Fruit fly (Drosophila melanogaster) whole organism, embryonic: ENCODE measurements around the gene msd1.

Experiments used
- ATbp ChIP-seq: fragments of 200-800 bp; sonication (Bioruptor generic); optimal IDR thresholded peaks from 2 replicates; lab custom pipeline; 2017; ENCODE audit warnings: missing biosample characterization, mild to moderate bottlenecking, missing genetic modification characterization, missing genetic modification reagents
- Ada2b ChIP-seq: fragments of 200-800 bp; sonication (Bioruptor generic); IDR thresholded peaks from 2 replicates; pipeline ENCODE4 v1.3.6; 2022; ENCODE audit warnings: missing biosample characterization, missing genetic modification characterization
- B-H1 ChIP-seq: fragments of 200-800 bp; sonication (Bioruptor generic); IDR thresholded peaks from 3 replicates; pipeline ENCODE4 v1.3.6; 2022; ENCODE audit warnings: missing biosample characterization, missing genetic modification characterization
- Bgb ChIP-seq: fragments of 200-800 bp; sonication (Bioruptor generic); IDR thresholded peaks from 2 replicates; pipeline ENCODE4 v1.3.6; 2022; ENCODE audit warnings: missing biosample characterization, missing genetic modification characterization; ENCODE audit not compliant: partially characterized antibody
- CG10366 ChIP-seq: fragments of 200-800 bp; sonication (Bioruptor generic); IDR thresholded peaks from 2 replicates; pipeline ENCODE4 v1.3.6; 2022; ENCODE audit warnings: missing biosample characterization, missing genetic modification characterization
- CG11247 ChIP-seq: fragments of 200-800 bp; sonication (Bioruptor generic); IDR thresholded peaks from 2 replicates; pipeline ENCODE4 v1.3.6; 2022; ENCODE audit warnings: missing biosample characterization, missing genetic modification characterization
- CG12299 ChIP-seq: fragments of 200-800 bp; sonication (Bioruptor generic); optimal IDR thresholded peaks from 2 replicates; lab custom pipeline; 2018; ENCODE audit warnings: missing biosample characterization, mild to moderate bottlenecking, missing genetic modification characterization
- CG12744 ChIP-seq: fragments of 200-800 bp; sonication (Bioruptor generic); optimal IDR thresholded peaks from 2 replicates; lab custom pipeline; 2016; ENCODE audit warnings: missing biosample characterization, missing genetic modification characterization
- CG13775 ChIP-seq: fragments of 200-800 bp; sonication (Bioruptor generic); optimal IDR thresholded peaks from 3 replicates; lab custom pipeline; 2017; ENCODE audit warnings: missing biosample characterization, mild to moderate bottlenecking, missing genetic modification characterization
- CG17568 ChIP-seq: fragments of 200-800 bp; sonication (Bioruptor generic); optimal IDR thresholded peaks from 2 replicates; lab custom pipeline; 2018; ENCODE audit warnings: missing biosample characterization, mild to moderate bottlenecking, missing genetic modification characterization, moderate library complexity
- CG18476 ChIP-seq: fragments of 200-800 bp; sonication (Bioruptor generic); optimal IDR thresholded peaks from 2 replicates; lab custom pipeline; 2016; ENCODE audit warnings: missing biosample characterization, mild to moderate bottlenecking, missing genetic modification characterization
- CG2129 ChIP-seq: fragments of 200-800 bp; sonication (Bioruptor generic); IDR thresholded peaks from 2 replicates; pipeline ENCODE4 v1.3.6; 2022; ENCODE audit warnings: missing biosample characterization, missing genetic modification characterization; ENCODE audit not compliant: partially characterized antibody
- CG2199 ChIP-seq: fragments of 200-800 bp; sonication (Bioruptor generic); IDR thresholded peaks from 3 replicates; pipeline ENCODE4 v1.3.6; 2022; ENCODE audit warnings: missing biosample characterization, missing genetic modification characterization
- CG2202 ChIP-seq: fragments of 200-800 bp; sonication (Bioruptor generic); optimal IDR thresholded peaks from 2 replicates; lab custom pipeline; 2018; ENCODE audit warnings: missing biosample characterization, mild to moderate bottlenecking, missing genetic modification characterization
- CG2678 ChIP-seq: fragments of 200-800 bp; sonication (Bioruptor generic); optimal IDR thresholded peaks from 3 replicates; lab custom pipeline; 2019; ENCODE audit warnings: missing biosample characterization, mild to moderate bottlenecking, missing genetic modification characterization, moderate library complexity
- CG2889 ChIP-seq: fragments of 200-800 bp; sonication (Bioruptor generic); IDR thresholded peaks from 3 replicates; pipeline ENCODE4 v1.3.6; 2022; ENCODE audit warnings: missing biosample characterization, missing genetic modification characterization
- CG31365 ChIP-seq: fragments of 200-800 bp; sonication (Bioruptor generic); optimal IDR thresholded peaks from 2 replicates; lab custom pipeline; 2018; ENCODE audit warnings: missing biosample characterization, mild to moderate bottlenecking, missing genetic modification characterization
- CG33213 ChIP-seq: fragments of 200-800 bp; sonication (Bioruptor generic); optimal IDR thresholded peaks from 3 replicates; lab custom pipeline; 2016; ENCODE audit warnings: missing biosample characterization, missing genetic modification characterization
- CG4730 ChIP-seq: fragments of 200-800 bp; sonication (Bioruptor generic); IDR thresholded peaks from 2 replicates; pipeline ENCODE4 v1.3.6; 2022; ENCODE audit warnings: missing biosample characterization, missing genetic modification characterization
- CG4820 ChIP-seq: fragments of 200-800 bp; sonication (Bioruptor generic); optimal IDR thresholded peaks from 3 replicates; lab custom pipeline; 2016; ENCODE audit warnings: missing biosample characterization, missing genetic modification characterization
- CG7271 ChIP-seq: fragments of 200-800 bp; sonication (Bioruptor generic); optimal IDR thresholded peaks from 2 replicates; lab custom pipeline; 2018; ENCODE audit warnings: missing biosample characterization, mild to moderate bottlenecking, missing genetic modification characterization, moderate library complexity
- CG7372 ChIP-seq: fragments of 200-800 bp; sonication (Bioruptor generic); IDR thresholded peaks from 2 replicates; pipeline ENCODE4 v1.3.6; 2022; ENCODE audit warnings: missing biosample characterization, missing genetic modification characterization
- CG7839 ChIP-seq: fragments of 200-800 bp; sonication (Bioruptor generic); optimal IDR thresholded peaks from 3 replicates; lab custom pipeline; 2018; ENCODE audit warnings: missing biosample characterization, mild to moderate bottlenecking, missing genetic modification characterization, moderate library complexity
- CG8359 ChIP-seq: fragments of 200-800 bp; sonication (Bioruptor generic); optimal IDR thresholded peaks from 2 replicates; lab custom pipeline; 2017; ENCODE audit warnings: missing biosample characterization, mild to moderate bottlenecking, missing genetic modification characterization, borderline replicate concordance
- CG8765 ChIP-seq: fragments of 200-800 bp; sonication (Bioruptor generic); IDR thresholded peaks from 2 replicates; pipeline ENCODE4 v1.3.6; 2022; ENCODE audit warnings: missing biosample characterization, missing genetic modification characterization
- Chrac-16 ChIP-seq: fragments of 200-800 bp; sonication (Bioruptor generic); optimal IDR thresholded peaks from 3 replicates; lab custom pipeline; 2016; ENCODE audit warnings: missing biosample characterization, missing genetic modification characterization
- Dbx ChIP-seq: fragments of 200-800 bp; sonication (Bioruptor generic); IDR thresholded peaks from 3 replicates; pipeline ENCODE4 v1.3.6; 2022; ENCODE audit warnings: missing biosample characterization, missing genetic modification characterization
- Hr39 ChIP-seq: fragments of >200 bp; optimal IDR thresholded peaks from 2 replicates; lab custom pipeline; 2017
- Max ChIP-seq: fragments of 200-800 bp; sonication (Bioruptor generic); optimal IDR thresholded peaks from 2 replicates; lab custom pipeline; 2016; ENCODE audit warnings: missing biosample characterization, mild to moderate bottlenecking, missing genetic modification characterization
- NC2β ChIP-seq: fragments of 200-800 bp; sonication (Bioruptor generic); optimal IDR thresholded peaks from 2 replicates; lab custom pipeline; 2016; ENCODE audit warnings: missing biosample characterization, missing genetic modification characterization
- PHDP ChIP-seq: fragments of 200-800 bp; sonication (Bioruptor generic); optimal IDR thresholded peaks from 3 replicates; lab custom pipeline; 2018; ENCODE audit warnings: missing biosample characterization, mild to moderate bottlenecking, missing genetic modification characterization, moderate library complexity
- Scr ChIP-seq: fragments of 200-800 bp; sonication (Bioruptor generic); IDR thresholded peaks from 2 replicates; pipeline ENCODE4 v1.3.6; 2022; ENCODE audit warnings: missing biosample characterization, missing genetic modification characterization; ENCODE audit not compliant: partially characterized antibody
- Side ChIP-seq: fragments of 200-800 bp; sonication (Bioruptor generic); optimal IDR thresholded peaks from 2 replicates; lab custom pipeline; 2016; ENCODE audit warnings: missing biosample characterization, missing genetic modification characterization
- Sox100B ChIP-seq: fragments of 200-800 bp; sonication (Bioruptor generic); optimal IDR thresholded peaks from 3 replicates; lab custom pipeline; 2018; ENCODE audit warnings: missing biosample characterization, mild to moderate bottlenecking, missing genetic modification characterization
- Sry-β ChIP-seq: fragments of 200-800 bp; sonication (Bioruptor generic); optimal IDR thresholded peaks from 2 replicates; lab custom pipeline; 2018; ENCODE audit warnings: missing biosample characterization, mild to moderate bottlenecking, missing genetic modification characterization, moderate library complexity
- ash1 ChIP-seq: fragments of 200-800 bp; sonication (Bioruptor generic); optimal IDR thresholded peaks from 2 replicates; lab custom pipeline; 2018; ENCODE audit warnings: missing biosample characterization, mild to moderate bottlenecking, missing genetic modification characterization
- chinmo ChIP-seq: fragments of 200-800 bp; sonication (Bioruptor generic); IDR thresholded peaks from 4 replicates; pipeline ENCODE4 v1.3.6; 2022; ENCODE audit warnings: missing biosample characterization, missing genetic modification characterization; ENCODE audit not compliant: partially characterized antibody
- dan ChIP-seq: fragments of 200-800 bp; sonication (Bioruptor generic); IDR thresholded peaks from 2 replicates; pipeline ENCODE4 v1.3.6; 2022; ENCODE audit warnings: missing biosample characterization, missing genetic modification characterization
- gce ChIP-seq: fragments of 200-800 bp; sonication (Bioruptor generic); IDR thresholded peaks from 3 replicates; pipeline ENCODE4 v1.3.6; 2022; ENCODE audit warnings: missing biosample characterization, missing genetic modification characterization
- gem ChIP-seq: fragments of 200-800 bp; sonication (Bioruptor generic); optimal IDR thresholded peaks from 2 replicates; lab custom pipeline; 2019; ENCODE audit warnings: missing biosample characterization, mild to moderate bottlenecking, missing genetic modification characterization, moderate library complexity
- hb ChIP-seq: fragments of 200-800 bp; sonication (Bioruptor generic); IDR thresholded peaks from 3 replicates; pipeline ENCODE4 v1.3.6; 2022; ENCODE audit warnings: missing biosample characterization, missing genetic modification characterization; ENCODE audit not compliant: partially characterized antibody
- ind ChIP-seq: fragments of 200-800 bp; sonication (Bioruptor generic); optimal IDR thresholded peaks from 3 replicates; lab custom pipeline; 2016; ENCODE audit warnings: missing biosample characterization, missing genetic modification characterization
- lola ChIP-seq, 3 experiments: fragments of >200 bp in 2 of 3; fragments of 200-800 bp in 1 of 3; sonication (Bioruptor generic) in 1 of 3; optimal IDR thresholded peaks; 2 replicates each; lab custom pipeline; 2017 to 2019; ENCODE audit warnings: missing biosample characterization in 3 of 3, missing genetic modification characterization in 3 of 3, mild to moderate bottlenecking in 1 of 3, moderate library complexity in 1 of 3
- peb ChIP-seq: fragments of 200-800 bp; sonication (Bioruptor generic); IDR thresholded peaks from 2 replicates; pipeline ENCODE4 v1.3.6; 2022; ENCODE audit warnings: missing biosample characterization, missing genetic modification characterization
- pho ChIP-seq: fragments of 200-800 bp; sonication (Bioruptor generic); optimal IDR thresholded peaks from 2 replicates; lab custom pipeline; 2016; ENCODE audit warnings: missing biosample characterization, missing genetic modification characterization
- pros ChIP-seq: fragments of 200-800 bp; sonication (Bioruptor generic); optimal IDR thresholded peaks from 3 replicates; lab custom pipeline; 2019; ENCODE audit warnings: missing biosample characterization, mild to moderate bottlenecking, missing genetic modification characterization, moderate library complexity
- psq ChIP-seq: fragments of 200-800 bp; sonication (Bioruptor generic); optimal IDR thresholded peaks from 2 replicates; lab custom pipeline; 2017; ENCODE audit warnings: missing biosample characterization, missing genetic modification characterization
- shn ChIP-seq: fragments of 200-800 bp; sonication (Bioruptor generic); optimal IDR thresholded peaks from 3 replicates; lab custom pipeline; 2016; ENCODE audit warnings: missing biosample characterization, missing genetic modification characterization
- tap ChIP-seq: fragments of 200-800 bp; optimal IDR thresholded peaks from 3 replicates; lab custom pipeline; 2019; ENCODE audit warnings: missing biosample characterization, mild to moderate bottlenecking, missing genetic modification characterization, moderate library complexity
- vfl ChIP-seq: fragments of 200-800 bp; sonication (Bioruptor generic); optimal IDR thresholded peaks from 2 replicates; lab custom pipeline; 2016; ENCODE audit warnings: missing biosample characterization, missing genetic modification characterization

msd1 gene

DNA sequence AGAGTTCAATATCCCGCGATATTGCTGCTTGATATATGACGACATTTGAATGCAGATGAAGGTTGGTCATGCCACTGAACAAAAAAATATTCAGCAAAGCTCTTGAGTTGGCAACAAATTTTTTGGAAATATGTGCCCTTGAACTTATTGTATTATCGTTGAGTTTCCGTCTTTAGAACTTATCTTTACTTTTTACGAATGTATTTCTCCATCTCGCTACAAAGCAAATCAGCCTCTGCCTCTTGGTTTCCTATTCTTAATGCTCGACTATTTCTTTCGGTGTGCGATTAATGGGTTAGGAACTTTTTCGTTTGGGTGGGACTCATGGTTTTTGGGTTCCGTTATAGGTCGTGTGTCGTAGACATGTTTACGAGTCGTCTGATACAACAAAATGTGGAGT lies 8.4 kb upstream of the msd1 start (continued):
- TF ChIP-seq ATbp (GFP tag; lab: Kevin White, UChicago) = peak; percentile 49
- TF ChIP-seq Ada2b (GFP tag; lab: Robert Waterston, UW) = peak; percentile 30; the same call in 1 of the 2 replicates
- peak; percentile 66 for TF ChIP-seq CG17568 (GFP tag; lab: Kevin White, UChicago)
- TF ChIP-seq Side = peak; percentile 66
- TF ChIP-seq pho (GFP tag; lab: Kevin White, UChicago) = peak; percentile 11
- TF ChIP-seq shn (GFP tag; lab: Kevin White, UChicago) = no peak
- TF ChIP-seq CG11247 (GFP tag; lab: Robert Waterston, UW) = no peak
- TF ChIP-seq peb (GFP tag; lab: Robert Waterston, UW) = peak; percentile 68
- TF ChIP-seq CG31365 (tag; lab: Kevin White, UChicago) = peak; percentile 1
- peak; percentile 11 for TF ChIP-seq pros (GFP tag; lab: Kevin White, UChicago)
- TF ChIP-seq Sox100B (GFP tag; lab: Kevin White, UChicago) = peak; percentile 61
- TF ChIP-seq CG18476 (GFP tag; lab: Kevin White, UChicago) = no peak
- TF ChIP-seq Hr39 (lab: Kevin White, UChicago) = no peak
- peak; percentile 67 for TF ChIP-seq tap (tag; lab: Kevin White, UChicago)
- peak; percentile 58 for TF ChIP-seq ind (GFP tag; lab: Kevin White, UChicago)
- TF ChIP-seq Scr (GFP tag; lab: Robert Waterston, UW) = no peak
- TF ChIP-seq CG7372 (GFP tag; lab: Robert Waterston, UW) = peak; percentile 46; the same call in 1 of the 2 replicates
- TF ChIP-seq CG4730 (GFP tag; lab: Robert Waterston, UW) = peak; percentile 57
- no peak for TF ChIP-seq hb (GFP tag; lab: Robert Waterston, UW)
- TF ChIP-seq CG4820 (GFP tag; lab: Kevin White, UChicago) = peak; percentile 74
- TF ChIP-seq CG13775 = peak; percentile 53
- TF ChIP-seq CG8765 = no peak
- peak; percentile 76 for TF ChIP-seq CG2678 (tag; lab: Kevin White, UChicago)
- TF ChIP-seq lola (GFP tag; optimal IDR thresholded peaks at IDR 0.05; lab: Kevin White, UChicago) = peak in 1 of 3 experiments; percentile 93
- TF ChIP-seq CG2202 = peak; percentile 83
- TF ChIP-seq Dbx (GFP tag; lab: Robert Waterston, UW) = no peak
- peak; percentile 38 for TF ChIP-seq Sry-β
- peak; percentile 84 for TF ChIP-seq gem (tag; lab: Kevin White, UChicago)
- TF ChIP-seq CG2889 (GFP tag; lab: Robert Waterston, UW) = no peak
- peak; percentile 60 for TF ChIP-seq B-H1
- peak; percentile 18 for TF ChIP-seq CG7271 (tag; lab: Kevin White, UChicago)
- TF ChIP-seq Chrac-16 (GFP tag; lab: Kevin White, UChicago) = peak; percentile 67
- TF ChIP-seq CG8359 (GFP tag; lab: Kevin White, UChicago) = peak; percentile 49
- no peak for TF ChIP-seq Bgb
- peak; percentile 45 for TF ChIP-seq CG33213 (GFP tag; lab: Kevin White, UChicago)
- no peak for TF ChIP-seq vfl
- peak; percentile 10; the same call in 1 of the 2 replicates for TF ChIP-seq dan (GFP tag; lab: Robert Waterston, UW)
- no peak for TF ChIP-seq CG12299 (tag; lab: Kevin White, UChicago)
- TF ChIP-seq CG2199 (GFP tag; lab: Robert Waterston, UW) = 0 out of 3 replicates have a peak, but pooled peaks have one; percentile 53
- no peak for TF ChIP-seq chinmo
- peak; percentile 61; the same call in 1 of the 2 replicates for TF ChIP-seq CG10366
- TF ChIP-seq Max (GFP tag; lab: Kevin White, UChicago) = peak; percentile 2
- TF ChIP-seq CG7839 (tag; lab: Kevin White, UChicago) = peak; percentile 77
- TF ChIP-seq NC2β (GFP tag; lab: Kevin White, UChicago) = peak; percentile 70
- TF ChIP-seq CG2129 (GFP tag; lab: Robert Waterston, UW) = no peak
- TF ChIP-seq ash1 = no peak
- TF ChIP-seq gce (GFP tag; lab: Robert Waterston, UW) = peak; percentile 23; the same call in 1 of the 3 replicates
- peak; percentile 73 for TF ChIP-seq PHDP
- no peak for TF ChIP-seq psq
- TF ChIP-seq CG12744 (GFP tag; lab: Kevin White, UChicago) = no peak
